Worm (Caenorhabditis elegans) whole organism, young adult: ENCODE data around the gene srh-187.
"Not testable (repeated sequence)": the region's sequence is repeated elsewhere in the genome, so short reads cannot be mapped to it uniquely, and the experiment has no call there.

Experiments used
- C06A6.2 ChIP-seq: fragments of 200-800 bp; sonication (Bioruptor generic); conservative IDR thresholded peaks from 2 replicates; pipeline ENCODE4 v1.3.6; 2022; ENCODE audit warnings: missing genetic modification characterization, missing compliant biosample characterization
- C17E4.6 ChIP-seq: fragments of 200-800 bp; sonication (Bioruptor generic); IDR thresholded peaks from 2 replicates; pipeline ENCODE4 v1.3.6; 2022; ENCODE audit warnings: missing genetic modification reagents, missing genetic modification characterization, missing compliant biosample characterization
- F39B2.1 ChIP-seq: fragments of 200-800 bp; sonication (Bioruptor generic); IDR thresholded peaks from 2 replicates; pipeline ENCODE4 v1.3.6; 2022; ENCODE audit warnings: missing genetic modification reagents, missing genetic modification characterization, missing compliant biosample characterization
- F52B5.7 ChIP-seq: sonication (generic microtip); optimal IDR thresholded peaks from 2 replicates; lab custom pipeline; 2016; ENCODE audit warnings: mild to moderate bottlenecking, missing genetic modification characterization, missing compliant biosample characterization
- K11D2.4 ChIP-seq: fragments of 200-800 bp; sonication (Bioruptor generic); IDR thresholded peaks from 2 replicates; pipeline ENCODE4 v1.3.6; 2022; ENCODE audit warnings: missing genetic modification reagents, missing genetic modification characterization, missing compliant biosample characterization
- T26A5.8 ChIP-seq: sonication (generic microtip); optimal IDR thresholded peaks from 2 replicates; lab custom pipeline; 2016; ENCODE audit warnings: missing genetic modification characterization, missing compliant biosample characterization
- Y53F4B.3 ChIP-seq: fragments of 200-800 bp; sonication (Bioruptor generic); IDR thresholded peaks from 2 replicates; pipeline ENCODE4 v1.3.6; 2022; ENCODE audit warnings: missing genetic modification reagents, missing genetic modification characterization, missing compliant biosample characterization
- Y79H2A.3 ChIP-seq: fragments of 200-800 bp; sonication (Bioruptor generic); conservative IDR thresholded peaks from 2 replicates; pipeline ENCODE4 v1.3.6; 2022; ENCODE audit warnings: missing genetic modification reagents, missing genetic modification characterization, missing compliant biosample characterization
- aptf-2 ChIP-seq: fragments of 200-800 bp; sonication (Bioruptor generic); conservative IDR thresholded peaks from 2 replicates; pipeline ENCODE4 v1.3.6; 2022; ENCODE audit warnings: missing genetic modification reagents, missing genetic modification characterization, missing compliant biosample characterization
- attf-5 ChIP-seq: fragments of 200-800 bp; sonication (Bioruptor generic); optimal IDR thresholded peaks from 2 replicates; lab custom pipeline; 2018; ENCODE audit warnings: mild to moderate bottlenecking, missing genetic modification characterization, missing compliant biosample characterization
- ccch-3 ChIP-seq: fragments of 200-800 bp; sonication (Bioruptor generic); optimal IDR thresholded peaks from 2 replicates; lab custom pipeline; 2018; ENCODE audit warnings: mild to moderate bottlenecking, missing genetic modification characterization, missing compliant biosample characterization
- cebp-1 ChIP-seq, 2 experiments: fragments of 200-800 bp in 1 of 2; sonication (Bioruptor generic) in 1 of 2; sonication (generic microtip) in 1 of 2; IDR thresholded peaks in 1 of 2; optimal IDR thresholded peaks in 1 of 2; 2 replicates each; pipeline versions ENCODE4 v1.3.6 to Lab custom; 2017 to 2022; ENCODE audit warnings: missing compliant biosample characterization in 2 of 2, missing genetic modification characterization in 2 of 2, mild to moderate bottlenecking in 1 of 2, missing genetic modification reagents in 1 of 2, moderate library complexity in 1 of 2
- ceh-40 ChIP-seq: fragments of 200-800 bp; sonication (Bioruptor generic); IDR thresholded peaks from 2 replicates; pipeline ENCODE4 v1.3.6; 2022; ENCODE audit warnings: missing genetic modification characterization, missing compliant biosample characterization
- chd-7 ChIP-seq: sonication (generic microtip); optimal IDR thresholded peaks from 2 replicates; lab custom pipeline; 2016; ENCODE audit warnings: mild to moderate bottlenecking, missing genetic modification characterization, moderate library complexity, missing compliant biosample characterization
- die-1 ChIP-seq: sonication (generic microtip); optimal IDR thresholded peaks from 2 replicates; lab custom pipeline; 2016; ENCODE audit warnings: missing genotype, mild to moderate bottlenecking, missing genetic modification characterization, missing compliant biosample characterization
- dox-1 ChIP-seq: fragments of 200-800 bp; sonication (Bioruptor generic); IDR thresholded peaks from 2 replicates; pipeline ENCODE4 v1.3.6; 2022; ENCODE audit warnings: missing genetic modification reagents, missing genetic modification characterization, missing compliant biosample characterization
- egl-44 ChIP-seq: fragments of 200-800 bp; sonication (Bioruptor generic); IDR thresholded peaks from 2 replicates; pipeline ENCODE4 v1.3.6; 2022; ENCODE audit warnings: missing genetic modification reagents, missing genetic modification characterization, missing compliant biosample characterization
- fkh-3 ChIP-seq: sonication (generic microtip); optimal IDR thresholded peaks from 2 replicates; lab custom pipeline; 2016; ENCODE audit warnings: mild to moderate bottlenecking, missing genetic modification characterization, missing compliant biosample characterization
- him-1 ChIP-seq: sonication (generic microtip); optimal IDR thresholded peaks from 2 replicates; lab custom pipeline; 2016; ENCODE audit warnings: missing genotype, missing genetic modification reagents, missing genetic modification characterization, missing compliant biosample characterization
- hlh-12 ChIP-seq: sonication (generic microtip); optimal IDR thresholded peaks from 2 replicates; lab custom pipeline; 2016; ENCODE audit warnings: missing genetic modification characterization, missing compliant biosample characterization
- hlh-26 ChIP-seq: fragments of 200-800 bp; sonication (Bioruptor generic); conservative IDR thresholded peaks from 2 replicates; pipeline ENCODE4 v1.3.6; 2022; ENCODE audit warnings: missing genetic modification reagents, missing genetic modification characterization, missing compliant biosample characterization
- hmg-20 ChIP-seq: fragments of 200-800 bp; sonication (Bioruptor generic); IDR thresholded peaks from 2 replicates; pipeline ENCODE4 v1.3.6; 2022; ENCODE audit warnings: missing genetic modification reagents, missing genetic modification characterization, missing compliant biosample characterization
- lin-26 ChIP-seq: fragments of 200-800 bp; sonication (Bioruptor generic); IDR thresholded peaks from 2 replicates; pipeline ENCODE4 v1.3.6; 2022; ENCODE audit warnings: missing genetic modification reagents, missing genetic modification characterization, missing compliant biosample characterization
- lin-54 ChIP-seq: fragments of 200-800 bp; sonication (Bioruptor generic); optimal IDR thresholded peaks from 2 replicates; lab custom pipeline; 2018; ENCODE audit warnings: mild to moderate bottlenecking, missing genetic modification characterization, missing compliant biosample characterization
- madf-10 ChIP-seq: sonication (generic microtip); optimal IDR thresholded peaks from 2 replicates; lab custom pipeline; 2016; ENCODE audit warnings: mild to moderate bottlenecking, missing genetic modification characterization, missing compliant biosample characterization
- madf-6 ChIP-seq: fragments of 200-800 bp; sonication (Bioruptor generic); IDR thresholded peaks from 2 replicates; pipeline ENCODE4 v1.3.6; 2022; ENCODE audit warnings: missing genetic modification reagents, missing genetic modification characterization, missing compliant biosample characterization
- madf-8 ChIP-seq: fragments of 200-800 bp; sonication (Bioruptor generic); conservative IDR thresholded peaks from 2 replicates; pipeline ENCODE4 v1.3.6; 2022; ENCODE audit warnings: missing genetic modification reagents, missing genetic modification characterization, missing compliant biosample characterization
- mxl-1 ChIP-seq: sonication (generic microtip); optimal IDR thresholded peaks from 2 replicates; lab custom pipeline; 2016; ENCODE audit warnings: missing genetic modification characterization, missing compliant biosample characterization
- nfya-2 ChIP-seq: fragments of 200-800 bp; sonication (Bioruptor generic); IDR thresholded peaks from 2 replicates; pipeline ENCODE4 v1.3.6; 2022; ENCODE audit warnings: missing genetic modification reagents, missing genetic modification characterization, missing compliant biosample characterization
- nhr-27 ChIP-seq: fragments of 200-800 bp; sonication (Bioruptor generic); optimal IDR thresholded peaks from 2 replicates; lab custom pipeline; 2018; ENCODE audit warnings: mild to moderate bottlenecking, missing genetic modification characterization, moderate library complexity, missing compliant biosample characterization
- pha-4 ChIP-seq: fragments of 150-350 bp; sonication (generic microtip); optimal IDR thresholded peaks from 2 replicates; lab custom pipeline; 2014; ENCODE audit warnings: missing biosample characterization, missing genetic modification reagents, missing genetic modification characterization
- rcor-1 ChIP-seq: fragments of 200-800 bp; sonication (Bioruptor generic); IDR thresholded peaks from 2 replicates; pipeline ENCODE4 v1.3.6; 2022; ENCODE audit warnings: missing genetic modification reagents, missing genetic modification characterization, missing compliant biosample characterization
- snpc-1.3 ChIP-seq: sonication (generic microtip); optimal IDR thresholded peaks from 2 replicates; lab custom pipeline; 2017; ENCODE audit warnings: missing genetic modification characterization, mild to moderate bottlenecking, missing compliant biosample characterization, antibody characterized with exemption, moderate library complexity, missing genotype, missing genetic modification reagents; ENCODE audit not compliant: insufficient read depth
- snpc-3.4 ChIP-seq: sonication (generic microtip); optimal IDR thresholded peaks from 2 replicates; lab custom pipeline; 2017; ENCODE audit warnings: missing genetic modification characterization, mild to moderate bottlenecking, missing compliant biosample characterization, antibody characterized with exemption, moderate library complexity, missing genotype, missing genetic modification reagents
- sptf-2 ChIP-seq: fragments of 200-800 bp; sonication (Bioruptor generic); optimal IDR thresholded peaks from 2 replicates; lab custom pipeline; 2018; ENCODE audit warnings: mild to moderate bottlenecking, missing genetic modification characterization, missing compliant biosample characterization
- tlf-1 ChIP-seq: fragments of 200-800 bp; sonication (Bioruptor generic); optimal IDR thresholded peaks from 2 replicates; lab custom pipeline; 2018; ENCODE audit warnings: mild to moderate bottlenecking, missing genetic modification characterization, missing compliant biosample characterization
- ztf-18 ChIP-seq: sonication (generic microtip); optimal IDR thresholded peaks from 2 replicates; lab custom pipeline; 2016; ENCODE audit warnings: missing genotype, mild to moderate bottlenecking, missing genetic modification characterization, missing compliant biosample characterization
- ztf-26 ChIP-seq: sonication (generic microtip); optimal IDR thresholded peaks from 2 replicates; lab custom pipeline; 2017; ENCODE audit warnings: missing genetic modification characterization, missing compliant biosample characterization
- ztf-3 ChIP-seq: fragments of 200-800 bp; sonication (Bioruptor generic); optimal IDR thresholded peaks from 2 replicates; lab custom pipeline; 2018; ENCODE audit warnings: mild to moderate bottlenecking, missing genetic modification characterization, missing compliant biosample characterization
- ztf-6 ChIP-seq: fragments of 200-800 bp; sonication (Bioruptor generic); IDR thresholded peaks from 2 replicates; pipeline ENCODE4 v1.3.6; 2022; ENCODE audit warnings: missing genetic modification reagents, missing genetic modification characterization, missing compliant biosample characterization

Gene srh-187

DNA sequence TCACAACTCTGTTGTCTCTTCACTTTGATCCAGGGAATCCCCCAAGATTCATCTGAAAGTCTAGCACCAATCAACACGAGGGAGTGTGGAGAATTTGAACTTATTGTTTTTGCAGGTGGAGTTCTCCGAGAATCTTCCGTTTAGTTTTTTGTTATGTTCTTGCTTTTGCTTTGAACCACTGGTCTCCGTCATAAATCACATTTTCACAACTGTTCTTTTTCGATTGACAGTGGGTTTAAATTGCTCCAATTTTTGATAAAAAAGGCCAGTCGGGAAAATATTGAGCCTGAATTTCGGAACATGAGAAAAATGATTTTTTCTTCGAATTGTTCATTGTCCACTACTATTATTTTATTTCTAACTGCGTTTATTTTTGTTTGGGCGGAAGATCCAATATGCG lies 17.8 kb downstream of the srh-187 start, which contains the start of gene F10G2.10:
Gene F10G2.10, plus strand, starts transcription at position 301 of the 400 bp plus-strand sequence.
- TF ChIP-seq tlf-1 (GFP tag; lab: Kevin White, UChicago) (no peak), egl-44 (GFP tag; lab: Robert Waterston, UW) (no peak), chd-7 (tag; lab: Kevin White, UChicago) (no peak), nhr-27 (tag; lab: Kevin White, UChicago) (no peak), K11D2.4 (GFP tag; lab: Robert Waterston, UW) (no peak), C17E4.6 (GFP tag; lab: Robert Waterston, UW) (no peak), rcor-1 (no peak)

DNA sequence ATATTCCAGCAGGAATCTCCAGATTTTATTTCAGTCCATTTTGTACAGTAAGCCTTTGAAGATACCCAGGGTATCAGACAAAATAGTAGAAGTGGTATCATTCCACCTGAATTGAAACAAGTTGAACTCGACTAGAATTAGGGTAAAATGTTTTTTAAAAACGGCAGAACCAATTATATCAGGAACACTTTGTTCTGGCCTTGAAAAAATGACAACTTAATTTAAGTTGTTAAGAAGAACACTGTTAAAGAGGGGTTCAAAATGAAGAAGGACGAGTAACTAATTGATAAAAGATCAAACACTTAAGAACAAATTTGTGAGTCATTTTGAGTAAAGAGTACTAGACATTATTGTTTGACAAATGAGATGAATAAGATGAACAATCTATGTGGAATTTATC lies 18.8 kb downstream of the srh-187 start, which contains the start of gene lmd-4:
Gene lmd-4, minus strand, starts transcription at position 101 of the 400 bp plus-strand sequence.
- TF ChIP-seq lin-54 (GFP tag; lab: Kevin White, UChicago) (no peak), sptf-2 (GFP tag; lab: Kevin White, UChicago) (no peak)

DNA sequence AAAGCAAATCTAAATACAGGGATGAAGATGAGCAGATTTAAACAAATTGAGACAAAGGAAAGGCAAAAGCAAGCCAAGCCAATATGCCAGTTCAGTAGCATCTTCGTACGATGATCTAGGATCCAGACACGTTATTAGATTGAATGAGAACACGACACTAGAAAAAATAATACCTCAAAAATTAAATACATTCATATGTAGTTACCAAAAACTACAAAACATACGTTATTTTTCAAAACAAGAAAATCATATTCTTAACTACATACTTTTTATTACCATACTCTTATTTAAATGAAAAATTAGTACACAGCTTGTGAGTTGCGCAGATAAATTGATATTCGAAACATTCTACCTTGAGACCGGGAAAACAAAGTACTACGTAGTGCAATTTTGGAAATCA lies 26.5 kb downstream of the srh-187 start, which contains the start of gene srx-6:
Gene srx-6, minus strand, starts transcription at position 101 of the 400 bp plus-strand sequence.
- no peak for TF ChIP-seq F39B2.1
- no peak for TF ChIP-seq madf-6
- no peak for TF ChIP-seq cebp-1 (GFP tag; IDR thresholded peaks at IDR 0.05; lab: Robert Waterston, UW)
- TF ChIP-seq cebp-1 (tag; optimal IDR thresholded peaks at IDR 0.05; lab: Kevin White, UChicago): no peak
- TF ChIP-seq fkh-3 (tag; lab: Kevin White, UChicago): no peak
- no peak for TF ChIP-seq ccch-3 (GFP tag; lab: Kevin White, UChicago)
- TF ChIP-seq C06A6.2 (GFP tag; lab: Robert Waterston, UW): no peak
- TF ChIP-seq T26A5.8: no peak
- TF ChIP-seq ceh-40 (GFP tag; lab: Robert Waterston, UW): no peak
- TF ChIP-seq snpc-1.3 (tag; lab: Kevin White, UChicago): no peak
- TF ChIP-seq ztf-6: no peak

DNA sequence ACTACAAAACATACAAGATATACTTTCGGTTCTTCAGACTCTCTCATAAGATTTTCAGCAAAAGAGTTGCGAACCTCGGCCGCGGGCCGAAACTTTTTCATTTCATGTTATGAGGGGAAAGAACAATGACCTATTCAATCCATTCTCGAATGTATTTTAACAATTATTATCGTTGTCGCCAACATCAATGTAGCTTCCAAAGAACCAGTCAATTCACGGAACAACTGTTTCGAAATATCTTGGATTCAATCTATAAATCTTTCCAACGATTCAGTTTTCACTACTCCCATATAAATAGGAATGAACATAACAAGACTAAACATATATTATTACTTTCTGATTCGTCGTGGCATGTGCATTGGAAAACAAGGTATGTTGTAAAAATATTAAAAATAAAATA lies 32.6 kb downstream of the srh-187 start, which contains the start of gene F07G11.1:
Gene F07G11.1, plus strand, starts transcription at position 301 of the 400 bp plus-strand sequence.
- no peak for TF ChIP-seq die-1

DNA sequence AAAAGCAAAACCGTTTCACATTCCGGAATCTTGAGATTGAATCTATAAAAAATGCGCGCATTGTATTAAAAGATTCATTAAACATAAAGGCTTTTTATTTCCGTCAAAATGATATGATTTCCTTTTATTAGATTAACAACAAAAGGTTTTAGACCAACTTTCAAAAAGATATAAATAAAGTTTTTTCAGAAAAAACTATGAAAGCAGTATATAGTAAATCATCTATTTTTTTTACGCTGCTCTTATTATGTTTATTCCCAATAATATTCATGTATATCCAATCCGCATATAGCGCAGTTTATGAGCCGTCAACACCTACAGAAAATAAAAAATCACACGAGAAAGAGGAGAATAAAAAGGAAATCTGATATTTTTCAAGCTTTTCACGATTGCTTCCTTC lies 35.2 kb downstream of the srh-187 start, which contains the start of gene F07G11.2:
Gene F07G11.2, plus strand, starts transcription at position 301 of the 400 bp plus-strand sequence.
- TF ChIP-seq ztf-3 (GFP tag; lab: Kevin White, UChicago); ztf-26 (tag; lab: Kevin White, UChicago); pha-4 (tag; lab: Kevin White, UChicago): not testable (repeated sequence)

DNA sequence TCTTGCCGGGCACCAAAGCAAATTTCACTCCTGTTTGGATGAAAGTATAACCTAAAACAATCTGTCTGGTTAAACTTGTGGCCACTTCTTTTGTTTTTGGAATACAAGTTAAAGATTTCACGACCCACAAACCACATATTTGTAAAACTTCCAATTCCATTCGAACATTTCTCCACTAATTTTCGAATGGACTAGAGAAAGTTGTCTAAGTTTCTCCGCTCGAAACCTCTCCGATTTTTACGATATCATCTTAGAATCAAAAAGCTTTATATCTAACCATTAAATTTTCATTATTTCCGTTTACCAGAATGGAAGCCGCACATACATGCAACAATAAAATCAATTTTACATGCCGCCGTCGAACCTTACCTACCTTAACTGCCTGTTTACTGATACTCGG lies 41.3 kb downstream of the srh-187 start, which contains the start of gene F07G11.3:
Gene F07G11.3, plus strand, starts transcription at position 301 of the 400 bp plus-strand sequence.
- no peak for TF ChIP-seq him-1
- TF ChIP-seq F52B5.7: no peak
- TF ChIP-seq aptf-2 (GFP tag; lab: Robert Waterston, UW): no peak
- TF ChIP-seq attf-5 (GFP tag; lab: Kevin White, UChicago): no peak
- TF ChIP-seq hlh-26 (GFP tag; lab: Robert Waterston, UW): no peak
- no peak for TF ChIP-seq hmg-20
- no peak for TF ChIP-seq Y53F4B.3 (GFP tag; lab: Robert Waterston, UW)
- no peak for TF ChIP-seq K11D2.4 (GFP tag; lab: Robert Waterston, UW)
- no peak for TF ChIP-seq dox-1
- no peak for TF ChIP-seq nfya-2
- no peak for TF ChIP-seq snpc-3.4 (tag; lab: Kevin White, UChicago)
- no peak for TF ChIP-seq madf-8 (GFP tag; lab: Robert Waterston, UW)
- no peak for TF ChIP-seq mxl-1 (tag; lab: Kevin White, UChicago)
- no peak for TF ChIP-seq die-1
- TF ChIP-seq ztf-18 (tag; lab: Kevin White, UChicago): no peak
- TF ChIP-seq madf-10 (tag; lab: Kevin White, UChicago): no peak
- TF ChIP-seq hlh-12 (tag; lab: Kevin White, UChicago): no peak
- TF ChIP-seq lin-26 (GFP tag; lab: Robert Waterston, UW): no peak
- no peak for TF ChIP-seq Y79H2A.3 (GFP tag; lab: Robert Waterston, UW)
